Worm (Caenorhabditis elegans): ENCODE measurements around the gene K02D10.8.

K02D10.8 gene

ce11 chrIII:8743796-8744404, 42.3 kb upstream of the K02D10.8 start, which contains the start of gene ZK370.6:
Gene ZK370.6, minus strand, starts transcription at chrIII:8743846.
- TF ChIP-seq F26F4.8 (GFP tag; conservative IDR thresholded peaks at IDR 0.05) (no peak), fkh-10 (GFP tag; optimal IDR thresholded peaks at IDR 0.05) (peak; percentile 45)

- TF ChIP-seq fkh-10 (GFP tag; optimal IDR thresholded peaks at IDR 0.05) (peak; percentile 76), zip-11 (GFP tag; IDR thresholded peaks at IDR 0.05) (no peak)
Observed at ce11 chrIII:8744765-8745164, 41.4 kb upstream of the K02D10.8 start.

- TF ChIP-seq lin-29 (GFP tag; IDR thresholded peaks at IDR 0.05) (no peak), nhr-237 (tag; optimal IDR thresholded peaks at IDR 0.05) (no peak), unc-62 (GFP tag; optimal IDR thresholded peaks at IDR 0.05 in 1 of 2) (peak in 1 of 2 experiments; percentile 95), unc-62 (tag; optimal IDR thresholded peaks at IDR 0.05) (no peak), mxl-3 (GFP tag; optimal IDR thresholded peaks at IDR 0.05) (no peak), nhr-48 (tag; optimal IDR thresholded peaks at IDR 0.05) (no peak), ces-1 (GFP tag; optimal IDR thresholded peaks at IDR 0.05) (no peak)
Observed at ce11 chrIII:8745214-8745613, 41.0 kb upstream of the K02D10.8 start.

- TF ChIP-seq nhr-11 (tag; optimal IDR thresholded peaks at IDR 0.05) = no peak
- no peak for TF ChIP-seq fos-1 (tag; optimal IDR thresholded peaks at IDR 0.05)
- TF ChIP-seq pqm-1 (tag; optimal IDR thresholded peaks at IDR 0.05) = peak; percentile 92
- peak; percentile 83 for TF ChIP-seq dve-1 (tag; optimal IDR thresholded peaks at IDR 0.05; ENCODE audit: insufficient read depth)
- TF ChIP-seq mdl-1 (tag; optimal IDR thresholded peaks at IDR 0.05) = peak in 1 of 2 experiments; percentile 43
- no peak for TF ChIP-seq daf-16 (GFP tag; optimal IDR thresholded peaks at IDR 0.05)
- peak; percentile 67 for TF ChIP-seq daf-16 (tag; optimal IDR thresholded peaks at IDR 0.05)
- TF ChIP-seq nhr-6 (tag; optimal IDR thresholded peaks at IDR 0.05) = peak; percentile 11
- TF ChIP-seq lsy-2 (tag; optimal IDR thresholded peaks at IDR 0.05) = peak in 1 of 2 experiments; percentile 29
- no peak for TF ChIP-seq spr-3 (GFP tag; optimal IDR thresholded peaks at IDR 0.05)
- TF ChIP-seq nhr-28 (tag; optimal IDR thresholded peaks at IDR 0.05) = peak; percentile 70
- TF ChIP-seq php-3 (GFP tag; IDR thresholded peaks at IDR 0.05) = peak; percentile 93
- peak; percentile 48 for TF ChIP-seq nhr-77 (tag; optimal IDR thresholded peaks at IDR 0.05)
- TF ChIP-seq nhr-48 (tag; optimal IDR thresholded peaks at IDR 0.05) = peak; percentile 24
- no peak for TF ChIP-seq daf-19 (GFP tag; conservative IDR thresholded peaks at IDR 0.05)
- TF ChIP-seq mep-1 (tag; optimal IDR thresholded peaks at IDR 0.05) = peak; percentile 37
- peak; percentile 78 for TF ChIP-seq hlh-11 (tag; optimal IDR thresholded peaks at IDR 0.05)
- TF ChIP-seq lin-15B (tag; optimal IDR thresholded peaks at IDR 0.05) = no peak
- no peak for TF ChIP-seq hmg-1.1 (GFP tag; IDR thresholded peaks at IDR 0.05)
- peak; percentile 2 for TF ChIP-seq hlh-30 (tag; optimal IDR thresholded peaks at IDR 0.05; ENCODE audit: insufficient read depth)
- TF ChIP-seq dmd-6 (GFP tag; IDR thresholded peaks at IDR 0.05) = peak; percentile 71
Observed at ce11 chrIII:8748620-8749019, 37.6 kb upstream of the K02D10.8 start.

- TF ChIP-seq lin-13 (GFP tag; optimal IDR thresholded peaks at IDR 0.05) (peak; percentile 5), lsy-2 (tag; optimal IDR thresholded peaks at IDR 0.05) (peak in 1 of 2 experiments; percentile 54), pqm-1 (tag; optimal IDR thresholded peaks at IDR 0.05) (peak; percentile 39), tra-1 (GFP tag; IDR thresholded peaks at IDR 0.05) (peak; percentile 66), ztf-7 (tag; optimal IDR thresholded peaks at IDR 0.05) (peak; percentile 27), rbr-2 (tag; optimal IDR thresholded peaks at IDR 0.05) (peak; percentile 47), F37D6.2 (tag; optimal IDR thresholded peaks at IDR 0.05) (no peak), egl-27 (tag; optimal IDR thresholded peaks at IDR 0.05) (no peak), Y105C5A.15 (GFP tag; IDR thresholded peaks at IDR 0.05) (no peak), dve-1 (tag; optimal IDR thresholded peaks at IDR 0.05; ENCODE audit: insufficient read depth) (peak; percentile 98), dmd-8 (GFP tag; IDR thresholded peaks at IDR 0.05) (no peak), daf-16 (GFP tag; optimal IDR thresholded peaks at IDR 0.05) (peak in 1 of 2 experiments; percentile 74), daf-16 (tag; optimal IDR thresholded peaks at IDR 0.05) (peak; percentile 95), gei-8 (GFP tag; optimal IDR thresholded peaks at IDR 0.05) (peak; percentile 10), lim-7 (GFP tag; IDR thresholded peaks at IDR 0.05) (no peak), ceh-44 (GFP tag; IDR thresholded peaks at IDR 0.05) (no peak), nhr-10 (tag; optimal IDR thresholded peaks at IDR 0.05) (peak; percentile 42), attf-4 (tag; optimal IDR thresholded peaks at IDR 0.05) (no peak), unc-62 (GFP tag; optimal IDR thresholded peaks at IDR 0.05 in 1 of 2) (peak in 1 of 2 experiments; percentile 14), unc-62 (tag; optimal IDR thresholded peaks at IDR 0.05) (no peak), ceh-62 (tag; optimal IDR thresholded peaks at IDR 0.05) (no peak), lin-38 (GFP tag; IDR thresholded peaks at IDR 0.05) (peak; percentile 32; the same call in 1 of the 2 replicates)
Observed at ce11 chrIII:8749487-8749886, 36.7 kb upstream of the K02D10.8 start, which contains the start of gene sma-2. Gene sma-2, plus strand, starts transcription at chrIII:8749680.

All from whole organism, L4 larva.